Worm (Caenorhabditis elegans) whole organism, midembryonic: ENCODE data around the gene ZK185.1.

ENCODE experiments used
- T22C8.4 ChIP-seq: fragments of 200-800 bp; sonication (Bioruptor generic); IDR thresholded peaks from 2 replicates; pipeline ENCODE4 v1.3.6; 2022; ENCODE audit warnings: missing genetic modification characterization, missing compliant biosample characterization
- cog-1 ChIP-seq: sonication (generic microtip); optimal IDR thresholded peaks from 2 replicates; lab custom pipeline; 2016; ENCODE audit warnings: missing genetic modification characterization, missing compliant biosample characterization
- flt-1 ChIP-seq: fragments of 200-800 bp; sonication (Bioruptor generic); IDR thresholded peaks from 2 replicates; pipeline ENCODE4 v1.3.6; 2022; ENCODE audit warnings: missing genetic modification characterization, missing compliant biosample characterization
- klf-2 ChIP-seq: fragments of 200-800 bp; sonication (Bioruptor generic); conservative IDR thresholded peaks from 2 replicates; pipeline ENCODE4 v1.3.6; 2022; ENCODE audit warnings: missing genetic modification reagents, missing genetic modification characterization, missing compliant biosample characterization
- med-1 ChIP-seq: sonication (generic microtip); optimal IDR thresholded peaks from 2 replicates; lab custom pipeline; 2017; ENCODE audit warnings: missing genetic modification characterization, mild to moderate bottlenecking, missing compliant biosample characterization, antibody characterized with exemption, missing genetic modification reagents; ENCODE audit not compliant: insufficient read depth
- ref-1 ChIP-seq: fragments of 200-800 bp; sonication (Bioruptor generic); conservative IDR thresholded peaks from 2 replicates; pipeline ENCODE4 v1.3.6; 2022; ENCODE audit warnings: missing genetic modification reagents, missing genetic modification characterization, missing compliant biosample characterization
- tab-1 ChIP-seq: fragments of 200-800 bp; sonication (Bioruptor generic); IDR thresholded peaks from 2 replicates; pipeline ENCODE4 v1.3.6; 2022; ENCODE audit warnings: missing genetic modification characterization, missing compliant biosample characterization
- ztf-23 ChIP-seq: fragments of 200-800 bp; sonication (Bioruptor generic); IDR thresholded peaks from 2 replicates; pipeline ENCODE4 v1.3.6; 2022; ENCODE audit warnings: missing genetic modification reagents, missing genetic modification characterization, missing compliant biosample characterization
- ztf-29 ChIP-seq: fragments of 200-800 bp; sonication (Bioruptor generic); IDR thresholded peaks from 2 replicates; pipeline ENCODE4 v1.3.6; 2022; ENCODE audit warnings: missing genetic modification reagents, missing genetic modification characterization, missing compliant biosample characterization

ZK185.1 gene

DNA sequence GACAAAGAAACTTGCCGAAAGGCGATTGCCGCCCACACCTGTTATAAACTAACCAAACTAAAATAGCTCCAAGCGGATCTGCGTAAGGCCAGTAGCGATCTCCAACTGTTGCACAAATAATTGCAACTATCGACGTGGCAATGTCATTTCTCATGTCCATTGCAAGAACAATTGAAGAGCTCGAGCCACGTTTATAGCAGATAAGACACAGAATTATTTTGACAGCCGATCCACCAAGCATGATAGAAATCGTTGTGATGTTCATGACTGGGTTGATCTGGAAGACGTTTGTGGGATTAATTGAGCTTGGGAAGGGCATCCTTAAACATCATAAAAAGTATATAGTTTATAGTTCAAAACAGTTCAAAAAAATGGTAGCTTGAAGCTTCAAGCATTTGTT is 5.4 kb upstream of the ZK185.1 start:
- TF ChIP-seq ztf-29 (GFP tag; lab: Robert Waterston, UW) (no peak), cog-1 (tag; lab: Kevin White, UChicago) (no peak)

DNA sequence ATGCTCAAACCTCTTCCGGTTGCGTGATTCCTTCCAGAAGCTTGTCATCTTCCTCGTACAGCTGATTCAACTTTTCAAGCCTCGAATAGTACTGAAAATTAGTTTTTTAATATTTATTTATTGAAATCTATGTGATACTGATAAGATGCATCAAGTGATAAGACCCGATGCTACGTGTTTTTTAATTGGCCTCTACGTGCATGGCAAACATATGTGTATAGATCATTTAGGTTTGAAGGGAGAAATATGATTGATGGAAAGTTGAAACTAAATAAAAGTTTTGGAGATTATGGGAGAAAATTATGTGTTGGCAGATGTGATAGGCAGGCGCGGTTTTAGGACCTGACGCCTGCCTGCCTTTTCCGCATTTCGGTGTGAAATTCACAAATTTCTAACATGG is 4.1 kb upstream of the ZK185.1 start:
- TF ChIP-seq T22C8.4 (no peak), tab-1 (GFP tag; lab: Robert Waterston, UW) (no peak), klf-2 (GFP tag; lab: Robert Waterston, UW) (no peak), ztf-29 (GFP tag; lab: Robert Waterston, UW) (no peak), med-1 (GFP tag; lab: Kevin White, UChicago) (no peak), cog-1 (tag; lab: Kevin White, UChicago) (no peak), flt-1 (GFP tag; lab: Robert Waterston, UW) (no peak), ref-1 (no peak), ztf-23 (no peak)

DNA sequence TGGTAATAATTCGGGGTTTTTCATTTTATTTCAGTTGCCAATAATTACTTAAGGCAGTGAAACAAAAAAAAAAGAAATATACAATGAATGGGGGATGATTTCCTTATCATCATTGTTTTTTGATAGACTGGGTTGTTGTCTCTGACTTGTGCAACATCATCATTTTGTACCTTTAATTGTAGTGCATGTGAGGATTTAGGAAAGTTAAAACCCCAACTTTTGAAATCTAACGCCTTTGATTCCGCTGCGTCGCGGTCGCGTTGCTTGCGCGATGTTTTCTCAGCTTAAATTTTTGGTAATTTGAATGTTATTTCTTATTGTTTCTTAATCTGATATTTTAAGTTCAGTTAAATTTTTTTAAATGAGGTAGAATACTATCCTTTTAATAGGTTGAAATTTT is 2.5 kb upstream of the ZK185.1 start, which contains the start of gene ZK185.5:
TSS of gene ZK185.5 (minus strand) at position 101 of the 400 bp plus-strand sequence.
- TF ChIP-seq cog-1 (tag; lab: Kevin White, UChicago) (no peak), ztf-29 (GFP tag; lab: Robert Waterston, UW) (no peak), tab-1 (GFP tag; lab: Robert Waterston, UW) (no peak), T22C8.4 (no peak), ref-1 (no peak), ztf-23 (no peak), klf-2 (GFP tag; lab: Robert Waterston, UW) (no peak), med-1 (GFP tag; lab: Kevin White, UChicago) (no peak), flt-1 (GFP tag; lab: Robert Waterston, UW) (no peak)

DNA sequence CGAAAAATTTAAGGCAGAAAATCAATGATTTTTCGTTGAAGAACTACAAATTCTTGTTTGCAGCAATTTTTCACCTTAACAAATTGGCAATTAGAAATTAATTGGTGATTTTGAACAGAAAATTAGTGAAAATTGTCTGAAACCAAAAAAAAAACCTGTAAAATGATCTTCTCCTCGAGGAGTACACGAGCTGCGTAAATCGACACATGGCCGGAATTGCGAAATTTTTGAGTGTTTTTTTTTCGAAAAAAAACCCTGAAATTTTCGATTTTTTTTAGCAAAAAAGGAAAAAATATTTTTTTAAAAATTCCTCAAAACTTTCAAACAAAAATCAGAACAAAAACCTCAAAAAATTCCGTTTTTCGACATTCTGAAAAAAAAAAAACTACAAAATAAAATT is 3.2 kb downstream of the ZK185.1 start:
- TF ChIP-seq flt-1 (GFP tag; lab: Robert Waterston, UW), result no peak

DNA sequence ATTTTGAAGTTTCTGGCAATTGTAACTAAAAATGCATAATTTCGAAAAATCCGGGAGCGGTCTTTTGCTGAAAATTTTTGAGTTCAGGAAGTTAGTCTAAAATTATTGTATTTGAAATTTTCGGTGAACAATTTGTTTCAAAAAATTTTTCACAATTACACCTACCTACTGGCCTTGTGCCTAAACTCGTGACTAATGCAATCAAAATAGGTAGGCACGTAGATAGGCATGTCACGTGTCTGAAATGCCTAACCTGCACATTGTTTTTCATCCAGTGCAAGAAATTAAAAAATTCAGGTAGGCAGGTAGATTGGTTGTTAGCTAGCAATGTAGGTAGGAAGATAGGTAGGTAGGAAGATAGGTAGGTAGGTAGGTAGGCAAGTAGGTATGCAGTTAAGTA is 8.8 kb downstream of the ZK185.1 start:
- TF ChIP-seq ref-1 (no peak), flt-1 (GFP tag; lab: Robert Waterston, UW) (no peak)

DNA sequence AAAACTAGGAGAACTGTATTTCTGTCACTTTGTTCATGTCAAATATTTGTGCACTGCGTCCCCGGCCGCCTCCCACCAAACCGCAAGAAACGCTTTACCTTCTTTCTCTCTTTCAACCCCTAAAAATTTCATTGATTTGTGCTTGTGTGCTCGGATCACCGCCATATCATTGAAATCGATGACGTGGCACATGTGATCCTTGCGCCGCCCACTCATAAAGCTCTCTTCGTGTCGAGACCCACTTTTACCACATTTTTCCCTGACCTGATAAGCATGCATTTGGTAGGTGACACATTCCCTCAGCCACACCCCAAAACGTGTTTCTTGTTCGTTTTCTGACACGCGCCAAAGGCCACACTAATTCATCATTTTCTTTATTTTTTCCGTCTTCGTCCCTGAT is 9.4 kb downstream of the ZK185.1 start:
- TF ChIP-seq ref-1 (no peak), ztf-29 (GFP tag; lab: Robert Waterston, UW) (no peak), tab-1 (GFP tag; lab: Robert Waterston, UW) (no peak), klf-2 (GFP tag; lab: Robert Waterston, UW) (no peak), ztf-23 (no peak), flt-1 (GFP tag; lab: Robert Waterston, UW) (no peak), T22C8.4 (no peak), med-1 (GFP tag; lab: Kevin White, UChicago) (no peak), cog-1 (tag; lab: Kevin White, UChicago) (no peak)

DNA sequence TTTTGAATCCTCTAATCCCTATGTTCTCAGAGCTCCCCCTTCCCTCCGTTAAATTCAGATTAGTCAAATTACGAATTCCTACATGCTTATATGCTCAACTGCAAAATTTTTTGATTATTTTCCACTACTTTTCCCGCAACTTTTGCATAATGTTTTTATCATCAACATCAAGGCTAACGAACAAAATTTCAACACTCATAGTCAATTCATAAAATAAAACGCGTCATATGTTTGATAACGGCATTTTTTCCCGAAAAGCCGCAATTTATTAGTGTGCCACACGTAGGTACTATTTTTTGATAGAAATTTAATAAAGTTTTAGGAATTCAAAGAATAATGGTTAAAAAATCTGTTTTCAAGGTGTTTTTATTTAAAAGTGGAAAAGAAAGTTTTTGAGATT is 10.8 kb downstream of the ZK185.1 start:
- TF ChIP-seq med-1 (GFP tag; lab: Kevin White, UChicago), result no peak
- TF ChIP-seq ref-1, result no peak
- TF ChIP-seq T22C8.4, result no peak

DNA sequence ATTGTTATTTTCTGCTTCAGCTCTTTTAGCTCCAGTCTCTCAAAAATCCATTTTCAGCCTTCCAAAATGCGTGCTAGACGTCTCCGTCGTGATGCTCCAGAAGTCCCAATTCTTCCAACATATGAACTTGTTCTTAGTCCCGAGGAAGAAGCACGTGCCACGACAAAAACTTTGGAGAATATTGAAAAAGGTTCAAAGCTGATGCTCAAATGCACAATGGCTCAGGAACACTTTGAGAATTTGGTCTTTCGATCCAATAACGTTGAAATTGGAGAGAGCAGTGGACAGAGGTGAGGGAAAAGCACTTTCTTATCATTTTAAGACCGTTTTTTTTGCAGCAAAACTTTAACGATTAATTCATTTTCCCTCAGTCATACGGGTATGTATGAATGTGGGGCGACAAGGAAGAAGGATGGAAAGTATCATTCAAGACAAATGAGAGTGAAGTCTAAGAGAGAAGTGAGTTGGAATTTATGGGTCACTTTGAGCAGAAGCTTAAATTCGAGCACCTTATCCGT is 14.3 kb downstream of the ZK185.1 start, which contains the start of gene igeg-1:
TSS of gene igeg-1 (plus strand) at position 51 of the 518 bp plus-strand sequence.
- TF ChIP-seq ztf-29 (GFP tag; lab: Robert Waterston, UW) (no peak), ztf-23 (no peak), med-1 (GFP tag; lab: Kevin White, UChicago) (no peak), klf-2 (GFP tag; lab: Robert Waterston, UW) (no peak), T22C8.4 (no peak), ref-1 (no peak), cog-1 (tag; lab: Kevin White, UChicago) (no peak), flt-1 (GFP tag; lab: Robert Waterston, UW) (no peak), tab-1 (GFP tag; lab: Robert Waterston, UW) (no peak)

DNA sequence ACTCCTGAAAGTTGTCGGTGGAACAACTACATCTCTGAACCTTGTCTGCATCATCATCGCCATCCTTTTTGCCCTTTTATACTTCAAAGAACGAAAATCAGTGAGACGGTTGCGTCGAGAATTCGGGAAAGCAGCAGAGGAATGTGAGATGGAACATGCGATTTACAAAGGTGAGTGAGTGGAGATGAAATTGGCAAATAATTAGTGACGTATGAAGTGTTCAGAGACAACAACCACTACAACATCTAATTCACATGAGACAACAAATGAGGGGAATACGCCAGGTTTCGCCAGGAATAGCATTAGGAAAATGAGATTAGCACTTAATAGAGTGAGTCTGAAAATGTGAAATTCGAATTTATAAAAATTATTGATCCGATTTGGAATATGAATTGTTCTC is 16.2 kb downstream of the ZK185.1 start:
- TF ChIP-seq T22C8.4 (no peak), ref-1 (no peak), cog-1 (tag; lab: Kevin White, UChicago) (no peak), ztf-29 (GFP tag; lab: Robert Waterston, UW) (no peak), flt-1 (GFP tag; lab: Robert Waterston, UW) (no peak), med-1 (GFP tag; lab: Kevin White, UChicago) (no peak), klf-2 (GFP tag; lab: Robert Waterston, UW) (no peak), tab-1 (GFP tag; lab: Robert Waterston, UW) (no peak), ztf-23 (no peak)

DNA sequence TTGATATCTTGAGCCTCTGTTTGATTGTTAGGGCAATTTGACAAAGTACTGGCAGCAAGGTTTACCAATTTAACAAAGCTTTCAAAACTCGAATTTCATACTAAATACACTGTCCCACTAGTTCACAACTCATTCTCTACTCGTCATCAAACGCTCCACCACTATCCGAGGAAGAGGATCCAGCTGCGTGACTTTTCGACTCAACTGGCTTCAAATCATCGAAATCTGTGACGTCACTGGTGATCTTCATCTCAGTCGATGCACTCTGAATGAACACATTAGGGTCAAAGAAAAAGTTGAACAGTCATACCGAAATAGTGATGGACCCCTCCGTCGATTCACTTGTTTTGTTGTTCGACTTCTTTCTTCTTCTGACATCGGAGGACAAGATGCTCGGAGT is 17.5 kb downstream of the ZK185.1 start:
- TF ChIP-seq ref-1 (no peak), flt-1 (GFP tag; lab: Robert Waterston, UW) (no peak), ztf-23 (no peak), tab-1 (GFP tag; lab: Robert Waterston, UW) (no peak), klf-2 (GFP tag; lab: Robert Waterston, UW) (no peak), T22C8.4 (no peak), ztf-29 (GFP tag; lab: Robert Waterston, UW) (no peak), cog-1 (tag; lab: Kevin White, UChicago) (no peak), med-1 (GFP tag; lab: Kevin White, UChicago) (no peak)

DNA sequence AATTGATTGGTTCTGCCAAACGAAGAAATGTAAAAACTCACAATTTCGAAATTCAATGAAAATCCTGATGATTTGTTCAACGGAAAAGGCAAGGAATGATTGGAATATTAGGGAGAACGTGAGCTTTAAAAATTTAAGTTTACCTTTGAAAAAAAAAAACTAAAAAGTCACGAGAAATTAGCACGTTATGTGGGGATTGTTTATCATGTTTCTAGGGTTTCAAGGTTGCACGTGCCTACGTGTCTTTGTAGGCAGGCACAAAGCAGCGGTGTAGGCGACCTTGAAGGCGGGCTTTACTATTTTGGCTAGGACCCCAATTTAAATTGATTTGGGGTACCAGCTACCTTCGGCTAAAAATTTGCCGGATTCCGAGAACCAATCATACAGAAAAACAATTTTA is 19.0 kb downstream of the ZK185.1 start, which contains the start of gene F28E10.4:
TSS of gene F28E10.4 (minus strand) at position 101 of the 400 bp plus-strand sequence.
- no peak for TF ChIP-seq T22C8.4
- TF ChIP-seq flt-1 (GFP tag; lab: Robert Waterston, UW), result no peak
- TF ChIP-seq ztf-29 (GFP tag; lab: Robert Waterston, UW), result no peak
- no peak for TF ChIP-seq klf-2 (GFP tag; lab: Robert Waterston, UW)
- TF ChIP-seq ztf-23, result no peak
- TF ChIP-seq ref-1, result no peak
- no peak for TF ChIP-seq cog-1 (tag; lab: Kevin White, UChicago)
- TF ChIP-seq tab-1 (GFP tag; lab: Robert Waterston, UW), result no peak
- no peak for TF ChIP-seq med-1 (GFP tag; lab: Kevin White, UChicago)
